Worm (Caenorhabditis elegans) whole organism, young adult: Measurements from ENCODE around the gene F31F7.2.

Experiments
- F57C9.4 ChIP-seq: sonication (generic microtip); optimal IDR thresholded peaks from 2 replicates; lab custom pipeline; 2017; ENCODE audit warnings: mild to moderate bottlenecking, missing genetic modification characterization, missing compliant biosample characterization
- ama-1 ChIP-seq, 3 experiments: fragments of 150-350 bp in 1 of 3; sonication (generic microtip) in 2 of 3; optimal IDR thresholded peaks; 2 replicates each; lab custom pipeline; 2014 to 2018; ENCODE audit warnings: missing biosample characterization in 2 of 3, missing genetic modification characterization in 2 of 3, missing genetic modification reagents in 2 of 3
- athp-1 ChIP-seq: sonication (generic microtip); optimal IDR thresholded peaks from 2 replicates; lab custom pipeline; 2017; ENCODE audit warnings: mild to moderate bottlenecking, missing genetic modification characterization, missing compliant biosample characterization
- dpl-1 ChIP-seq: fragments of 150-350 bp; optimal IDR thresholded peaks from 2 replicates; lab custom pipeline; 2014; ENCODE audit warnings: missing biosample characterization, missing genetic modification reagents, missing genetic modification characterization
- madf-6 ChIP-seq: fragments of 200-800 bp; sonication (Bioruptor generic); IDR thresholded peaks from 2 replicates; pipeline ENCODE4 v1.3.6; 2022; ENCODE audit warnings: missing genetic modification reagents, missing genetic modification characterization, missing compliant biosample characterization
- unc-130 ChIP-seq: sonication (generic microtip); optimal IDR thresholded peaks from 2 replicates; lab custom pipeline; 2016; ENCODE audit warnings: missing genetic modification reagents, missing genetic modification characterization, missing compliant biosample characterization

ce11 chrV:6280067-6280466, 9.4 kb downstream of the F31F7.2 start:
- TF ChIP-seq dpl-1 (no peak), ama-1 (optimal IDR thresholded peaks at IDR 0.05; lab: Kevin White, UChicago) (no peak), ama-1 (GFP tag; optimal IDR thresholded peaks at IDR 0.05; lab: Kevin White, UChicago) (no peak), F57C9.4 (tag; lab: Kevin White, UChicago) (no peak), athp-1 (tag; lab: Kevin White, UChicago) (no peak), unc-130 (GFP tag; lab: Kevin White, UChicago) (no peak), madf-6 (GFP tag; lab: Robert Waterston, UW) (no peak)
